Worm (Caenorhabditis elegans) whole organism, late embryonic: ENCODE data around the gene K07F5.17.

Experiments used
- F13H6.1 ChIP-seq: sonication (generic microtip); optimal IDR thresholded peaks from 2 replicates; lab custom pipeline; 2016; ENCODE audit warnings: missing genetic modification characterization, missing compliant biosample characterization
- ref-2 ChIP-seq: sonication (generic microtip); optimal IDR thresholded peaks from 2 replicates; lab custom pipeline; 2016; ENCODE audit warnings: missing genetic modification characterization, missing compliant biosample characterization

ce11 chrIV:9840984-9841590 lies 1.1 kb upstream of the K07F5.17 start, which contains the start of the genes kin-24 and msp-56:
- TF ChIP-seq ref-2 (tag; lab: Kevin White, UChicago) (no peak), F13H6.1 (tag; lab: Kevin White, UChicago) (no peak)
